Fruit fly (Drosophila melanogaster) whole organism, embryonic: ENCODE measurements around the gene CG32276.

Experiments used
- CG9932 ChIP-seq: fragments of 200-800 bp; sonication (Bioruptor generic); IDR thresholded peaks from 2 replicates; pipeline ENCODE4 v1.3.6; 2022; ENCODE audit warnings: missing biosample characterization, missing genetic modification characterization
- Dip3 ChIP-seq: fragments of 200-800 bp; sonication (Bioruptor generic); optimal IDR thresholded peaks from 3 replicates; lab custom pipeline; 2016; ENCODE audit warnings: missing biosample characterization, missing genetic modification characterization
- Eip74EF ChIP-seq, 2 experiments: fragments of 200-800 bp in 1 of 2; fragments of >200 bp in 1 of 2; sonication (Bioruptor generic) in 1 of 2; optimal IDR thresholded peaks; 2 replicates each; lab custom pipeline; 2017 to 2019; ENCODE audit warnings: missing biosample characterization in 2 of 2, missing genetic modification characterization in 2 of 2, mild to moderate bottlenecking in 1 of 2, moderate library complexity in 1 of 2
- HLH3B ChIP-seq: fragments of 200-800 bp; sonication (Bioruptor generic); IDR thresholded peaks from 2 replicates; pipeline ENCODE4 v1.3.6; 2022; ENCODE audit warnings: missing biosample characterization, missing genetic modification characterization
- Hey ChIP-seq: fragments of 200-800 bp; sonication (Bioruptor generic); optimal IDR thresholded peaks from 3 replicates; lab custom pipeline; 2018; ENCODE audit warnings: missing biosample characterization, mild to moderate bottlenecking, missing genetic modification characterization
- Sin3A ChIP-seq: fragments of >200 bp; optimal IDR thresholded peaks from 2 replicates; lab custom pipeline; 2018
- ab ChIP-seq: fragments of 200-800 bp; sonication (Bioruptor generic); optimal IDR thresholded peaks from 2 replicates; lab custom pipeline; 2016; ENCODE audit warnings: missing biosample characterization, missing genetic modification characterization
- ac ChIP-seq: fragments of 200-800 bp; sonication (Bioruptor generic); optimal IDR thresholded peaks from 3 replicates; lab custom pipeline; 2017; ENCODE audit warnings: missing biosample characterization, mild to moderate bottlenecking, missing genetic modification characterization
- cas ChIP-seq: fragments of 200-800 bp; sonication (Bioruptor generic); IDR thresholded peaks from 2 replicates; pipeline ENCODE4 v1.3.6; 2022; ENCODE audit warnings: missing biosample characterization, missing genetic modification characterization
- gfzf ChIP-seq: fragments of 200-800 bp; sonication (Bioruptor generic); optimal IDR thresholded peaks from 2 replicates; lab custom pipeline; 2016; ENCODE audit warnings: missing biosample characterization, mild to moderate bottlenecking, missing genetic modification characterization, moderate library complexity
- pros ChIP-seq: fragments of 200-800 bp; sonication (Bioruptor generic); optimal IDR thresholded peaks from 3 replicates; lab custom pipeline; 2019; ENCODE audit warnings: missing biosample characterization, mild to moderate bottlenecking, missing genetic modification characterization, moderate library complexity
- sd ChIP-seq: fragments of 200-800 bp; sonication (Bioruptor generic); optimal IDR thresholded peaks from 3 replicates; lab custom pipeline; 2018; ENCODE audit warnings: missing biosample characterization, mild to moderate bottlenecking, missing genetic modification characterization, moderate library complexity
- tio ChIP-seq: fragments of 200-800 bp; sonication (Bioruptor generic); optimal IDR thresholded peaks from 2 replicates; lab custom pipeline; 2017; ENCODE audit warnings: missing biosample characterization, missing genetic modification characterization, inconsistent platforms

DNA sequence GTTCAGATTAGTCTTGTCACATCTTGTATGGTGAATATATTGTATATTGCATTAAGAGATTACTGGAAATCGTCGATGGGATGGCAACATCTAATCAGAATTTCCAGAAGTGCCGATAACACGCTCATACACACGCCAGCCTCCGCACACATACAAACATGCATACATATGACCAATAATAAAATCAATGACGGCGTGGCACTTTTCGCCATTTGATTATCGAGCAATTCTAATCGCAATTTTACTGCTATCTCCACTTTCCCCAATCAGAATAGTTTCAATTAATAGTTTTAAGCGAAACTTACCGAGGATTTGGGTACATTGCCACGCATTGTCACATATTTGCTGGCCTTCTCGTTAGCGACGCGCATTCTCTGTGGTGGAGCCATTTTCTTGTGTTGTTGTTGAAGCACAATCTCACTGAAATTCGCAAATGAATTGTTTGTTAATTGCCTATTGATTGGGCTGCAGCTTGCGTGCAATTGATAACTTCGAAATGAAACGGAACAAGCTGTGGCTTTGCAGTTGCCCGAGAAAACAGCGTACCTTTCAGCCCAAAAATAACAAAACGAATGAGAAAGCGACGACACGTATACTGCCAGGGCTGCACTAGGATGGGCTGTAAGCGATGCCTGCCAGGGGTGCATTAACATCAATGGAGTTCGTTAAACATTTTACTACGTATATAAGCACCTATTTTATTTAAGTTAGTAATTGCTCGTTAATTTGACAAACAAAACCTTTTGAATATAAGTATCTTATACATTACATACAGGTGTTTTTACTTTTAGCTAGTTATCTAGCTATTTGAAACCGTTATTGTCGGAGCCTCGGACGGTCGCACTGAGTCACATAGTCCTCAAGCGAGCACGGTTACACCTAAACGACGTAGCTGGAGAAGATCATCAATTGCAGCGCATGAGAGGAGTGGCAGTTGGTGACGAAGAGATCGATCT lies at the start of gene CG32276, which contains the start of gene gry:
- TF ChIP-seq gfzf (GFP tag; lab: Kevin White, UChicago) = peak; percentile 94
- peak; percentile 54 for TF ChIP-seq HLH3B (GFP tag; lab: Robert Waterston, UW)
- no peak for TF ChIP-seq Hey
- TF ChIP-seq Dip3 (GFP tag; lab: Kevin White, UChicago) = peak; percentile 71
- no peak for TF ChIP-seq ac
- peak; percentile 92 for TF ChIP-seq Sin3A (lab: Kevin White, UChicago)
- TF ChIP-seq sd (tag; lab: Kevin White, UChicago) = no peak
- no peak for TF ChIP-seq Eip74EF (GFP tag; optimal IDR thresholded peaks at IDR 0.05; lab: Kevin White, UChicago)
- TF ChIP-seq tio (GFP tag; lab: Kevin White, UChicago) = no peak
- TF ChIP-seq ab (GFP tag; lab: Kevin White, UChicago) = peak; percentile 52
- TF ChIP-seq CG9932 (GFP tag; lab: Robert Waterston, UW) = peak; percentile 88
- peak; percentile 54; the same call in 1 of the 2 replicates for TF ChIP-seq cas (GFP tag; lab: Robert Waterston, UW)
- TF ChIP-seq pros (GFP tag; lab: Kevin White, UChicago) = no peak
